Fruit fly (Drosophila melanogaster): ENCODE data around the gene VAChT.
A peak's percentile ranks its signal among the peaks of the same experiment; 100 is the strongest.

The VAChT gene

dm6 chr3R:18739978-18740954 lies 35.0 kb downstream of the VAChT start (continued):
- TF ChIP-seq CG6813 (GFP tag; optimal IDR thresholded peaks at IDR 0.05) = no peak
- TF ChIP-seq otp (GFP tag; IDR thresholded peaks at IDR 0.05) = peak; percentile 62; the same call in 1 of the 3 replicates
- no peak for TF ChIP-seq HLH4C (GFP tag; IDR thresholded peaks at IDR 0.05; ENCODE audit: partially characterized antibody)
- TF ChIP-seq CHES-1-like (GFP tag; optimal IDR thresholded peaks at IDR 0.05) = no peak
- TF ChIP-seq tll (GFP tag; optimal IDR thresholded peaks at IDR 0.05) = no peak
- no peak for TF ChIP-seq kay (GFP tag; optimal IDR thresholded peaks at IDR 0.05)
- TF ChIP-seq CG5180 (GFP tag; optimal IDR thresholded peaks at IDR 0.05) = no peak
- no peak for TF ChIP-seq ems (GFP tag; optimal IDR thresholded peaks at IDR 0.05)
- TF ChIP-seq HLH54F (GFP tag; optimal IDR thresholded peaks at IDR 0.05) = no peak
- no peak for TF ChIP-seq CG8359 (GFP tag; optimal IDR thresholded peaks at IDR 0.05; ENCODE audit: borderline replicate concordance)
- no peak for TF ChIP-seq CG17385 (GFP tag; optimal IDR thresholded peaks at IDR 0.05)
- TF ChIP-seq Hr51 (GFP tag; optimal IDR thresholded peaks at IDR 0.05) = peak in 1 of 2 experiments; percentile 8
- no peak for TF ChIP-seq CG1832 (GFP tag; optimal IDR thresholded peaks at IDR 0.05)
- no peak for TF ChIP-seq ase (GFP tag; IDR thresholded peaks at IDR 0.05)
- TF ChIP-seq MBD-R2 (GFP tag; IDR thresholded peaks at IDR 0.05) = peak; percentile 11; the same call in 1 of the 2 replicates
- no peak; the same call in 1 of the 2 replicates for TF ChIP-seq unc-4 (GFP tag; IDR thresholded peaks at IDR 0.05; ENCODE audit: partially characterized antibody)
- no peak for TF ChIP-seq unpg (GFP tag; optimal IDR thresholded peaks at IDR 0.05)
- TF ChIP-seq PHDP (tag; optimal IDR thresholded peaks at IDR 0.05) = peak; percentile 17
- no peak for TF ChIP-seq CG10959 (GFP tag; IDR thresholded peaks at IDR 0.05)
- TF ChIP-seq mam (GFP tag; optimal IDR thresholded peaks at IDR 0.05) = no peak
- peak; percentile 61 for TF ChIP-seq Ets65A (GFP tag)
- TF ChIP-seq CG13287 (GFP tag; IDR thresholded peaks at IDR 0.05; ENCODE audit: partially characterized antibody) = peak; percentile 49
- no peak for TF ChIP-seq Tbp (GFP tag; optimal IDR thresholded peaks at IDR 0.05)
- no peak for TF ChIP-seq sqz (GFP tag; optimal IDR thresholded peaks at IDR 0.05)
- no peak; the same call in 1 of the 2 replicates for TF ChIP-seq CG10321 (GFP tag; IDR thresholded peaks at IDR 0.05)
- no peak for TF ChIP-seq CG30403 (GFP tag; optimal IDR thresholded peaks at IDR 0.05)
- no peak for TF ChIP-seq fd96Cb (tag; optimal IDR thresholded peaks at IDR 0.05)
- no peak for TF ChIP-seq NfI (GFP tag; optimal IDR thresholded peaks at IDR 0.05)
- TF ChIP-seq bigmax (GFP tag; optimal IDR thresholded peaks at IDR 0.05) = no peak
- TF ChIP-seq CG8944 (GFP tag; optimal IDR thresholded peaks at IDR 0.05) = no peak
- no peak for TF ChIP-seq lmd (GFP tag; IDR thresholded peaks at IDR 0.05)
- no peak for TF ChIP-seq slou (GFP tag; optimal IDR thresholded peaks at IDR 0.05)
- TF ChIP-seq row (GFP tag; IDR thresholded peaks at IDR 0.05) = peak; percentile 89
- TF ChIP-seq shn (GFP tag; optimal IDR thresholded peaks at IDR 0.05) = no peak
- TF ChIP-seq CG1233 (GFP tag; optimal IDR thresholded peaks at IDR 0.05) = peak; percentile 8
- no peak; the same call in 2 of the 3 replicates for TF ChIP-seq zen2 (GFP tag; IDR thresholded peaks at IDR 0.05; ENCODE audit: partially characterized antibody)
- TF ChIP-seq CG15696 (tag; optimal IDR thresholded peaks at IDR 0.05) = no peak
- no peak for TF ChIP-seq Xbp1 (GFP tag; optimal IDR thresholded peaks at IDR 0.05)
- peak; percentile 56; the same call in 1 of the 2 replicates for TF ChIP-seq CG42726 (GFP tag; IDR thresholded peaks at IDR 0.05; ENCODE audit: partially characterized antibody)
- no peak for TF ChIP-seq Aef1 (GFP tag; IDR thresholded peaks at IDR 0.05)
- TF ChIP-seq stc (GFP tag; IDR thresholded peaks at IDR 0.05) = no peak
- TF ChIP-seq Dref (GFP tag; IDR thresholded peaks at IDR 0.05) = 0 out of 2 replicates have a peak, but pooled peaks have one; percentile 27
- TF ChIP-seq zen (tag; optimal IDR thresholded peaks at IDR 0.05) = no peak
- TF ChIP-seq gem (tag; optimal IDR thresholded peaks at IDR 0.05) = peak; percentile 3
- TF ChIP-seq Neu2 (GFP tag; optimal IDR thresholded peaks at IDR 0.05; ENCODE audit: borderline replicate concordance) = no peak
- peak; percentile 37; the same call in 1 of the 2 replicates for TF ChIP-seq bbx (GFP tag; IDR thresholded peaks at IDR 0.05; ENCODE audit: partially characterized antibody)
- no peak for TF ChIP-seq Mes4 (GFP tag; optimal IDR thresholded peaks at IDR 0.05)

Data from whole organism, embryonic.